Worm (Caenorhabditis elegans) whole organism, midembryonic: ENCODE measurements around the gene nhr-117.

Experiments
- T22C8.4 ChIP-seq: fragments of 200-800 bp; sonication (Bioruptor generic); IDR thresholded peaks from 2 replicates; pipeline ENCODE4 v1.3.6; 2022; ENCODE audit warnings: missing genetic modification characterization, missing compliant biosample characterization
- cog-1 ChIP-seq: sonication (generic microtip); optimal IDR thresholded peaks from 2 replicates; lab custom pipeline; 2016; ENCODE audit warnings: missing genetic modification characterization, missing compliant biosample characterization
- flt-1 ChIP-seq: fragments of 200-800 bp; sonication (Bioruptor generic); IDR thresholded peaks from 2 replicates; pipeline ENCODE4 v1.3.6; 2022; ENCODE audit warnings: missing genetic modification characterization, missing compliant biosample characterization
- klf-2 ChIP-seq: fragments of 200-800 bp; sonication (Bioruptor generic); conservative IDR thresholded peaks from 2 replicates; pipeline ENCODE4 v1.3.6; 2022; ENCODE audit warnings: missing genetic modification reagents, missing genetic modification characterization, missing compliant biosample characterization
- med-1 ChIP-seq: sonication (generic microtip); optimal IDR thresholded peaks from 2 replicates; lab custom pipeline; 2017; ENCODE audit warnings: missing genetic modification characterization, mild to moderate bottlenecking, missing compliant biosample characterization, antibody characterized with exemption, missing genetic modification reagents; ENCODE audit not compliant: insufficient read depth
- ref-1 ChIP-seq: fragments of 200-800 bp; sonication (Bioruptor generic); conservative IDR thresholded peaks from 2 replicates; pipeline ENCODE4 v1.3.6; 2022; ENCODE audit warnings: missing genetic modification reagents, missing genetic modification characterization, missing compliant biosample characterization
- tab-1 ChIP-seq: fragments of 200-800 bp; sonication (Bioruptor generic); IDR thresholded peaks from 2 replicates; pipeline ENCODE4 v1.3.6; 2022; ENCODE audit warnings: missing genetic modification characterization, missing compliant biosample characterization
- ztf-23 ChIP-seq: fragments of 200-800 bp; sonication (Bioruptor generic); IDR thresholded peaks from 2 replicates; pipeline ENCODE4 v1.3.6; 2022; ENCODE audit warnings: missing genetic modification reagents, missing genetic modification characterization, missing compliant biosample characterization
- ztf-29 ChIP-seq: fragments of 200-800 bp; sonication (Bioruptor generic); IDR thresholded peaks from 2 replicates; pipeline ENCODE4 v1.3.6; 2022; ENCODE audit warnings: missing genetic modification reagents, missing genetic modification characterization, missing compliant biosample characterization

nhr-117 gene

DNA sequence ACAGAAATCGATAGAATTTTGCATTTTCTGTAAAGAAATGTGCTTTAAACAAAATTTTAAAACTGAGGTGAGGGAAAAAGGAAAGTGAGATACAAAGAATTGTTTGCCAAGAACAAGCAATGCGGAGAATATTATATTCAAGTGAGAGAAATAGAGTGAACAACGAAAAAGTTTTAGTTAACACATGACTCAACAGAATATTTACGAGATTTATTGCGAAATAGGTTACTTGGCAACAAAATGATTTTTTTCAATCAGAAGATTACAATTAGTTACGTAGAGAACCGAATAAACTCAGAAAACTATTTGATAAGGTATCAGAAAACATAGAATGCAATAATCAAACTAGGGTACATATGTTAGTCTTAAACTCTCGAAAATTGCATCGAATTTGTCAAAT lies at the start of gene nhr-117:
Gene nhr-117, minus strand, starts transcription at position 27 of the 400 bp plus-strand sequence.
- no peak for TF ChIP-seq flt-1 (GFP tag; lab: Robert Waterston, UW)
- no peak for TF ChIP-seq T22C8.4 (GFP tag; lab: Robert Waterston, UW)
- no peak for TF ChIP-seq ztf-23 (GFP tag; lab: Robert Waterston, UW)
- no peak for TF ChIP-seq med-1 (GFP tag; lab: Kevin White, UChicago)

DNA sequence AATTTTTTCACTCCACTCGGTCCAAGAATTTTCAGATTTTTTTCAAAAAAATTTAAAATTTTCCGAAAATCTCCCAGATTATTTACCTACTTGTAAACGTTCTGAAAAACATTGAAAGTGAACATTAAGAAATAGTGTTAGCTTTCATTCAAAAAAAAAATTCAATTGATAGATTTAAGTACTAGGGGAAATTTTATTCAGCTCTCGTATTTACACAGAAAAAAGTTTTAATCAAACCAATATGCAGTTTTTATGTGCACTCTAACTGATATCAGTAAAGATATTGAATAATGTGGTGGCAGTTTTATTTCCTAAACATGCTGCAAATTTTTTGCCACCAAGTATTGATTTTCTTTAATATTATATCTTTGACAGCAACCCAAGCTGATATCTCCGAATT lies 46.9 kb upstream of the nhr-117 start, which contains the start of gene irld-42:
Gene irld-42, plus strand, starts transcription at position 301 of the 400 bp plus-strand sequence.
- TF ChIP-seq ztf-29 (no peak), ztf-23 (GFP tag; lab: Robert Waterston, UW) (no peak), tab-1 (GFP tag; lab: Robert Waterston, UW) (no peak), med-1 (GFP tag; lab: Kevin White, UChicago) (no peak), cog-1 (no peak), klf-2 (GFP tag; lab: Robert Waterston, UW) (no peak), T22C8.4 (GFP tag; lab: Robert Waterston, UW) (no peak), flt-1 (GFP tag; lab: Robert Waterston, UW) (no peak), ref-1 (GFP tag; lab: Robert Waterston, UW) (no peak)

DNA sequence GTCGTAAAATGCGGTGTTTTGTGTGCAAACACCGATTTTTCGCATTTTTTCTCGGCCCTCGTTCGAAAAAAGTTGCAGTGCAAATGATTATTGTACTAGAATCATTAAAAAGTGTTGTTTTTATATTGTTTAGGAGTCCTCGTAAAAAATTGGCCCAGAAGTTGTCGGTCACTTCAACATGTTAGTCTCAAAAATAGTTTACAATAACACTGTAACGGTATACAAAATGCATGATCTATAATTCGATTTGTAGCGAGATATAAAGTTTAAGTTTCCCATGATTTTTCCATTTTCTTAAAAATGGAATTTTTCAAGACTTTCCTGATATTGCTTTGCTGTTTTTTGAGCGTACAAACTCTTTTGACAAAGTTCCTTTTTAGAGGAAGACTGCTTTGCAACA lies 45.6 kb upstream of the nhr-117 start, which contains the start of gene K04F1.8:
Gene K04F1.8, plus strand, starts transcription at position 301 of the 400 bp plus-strand sequence.
- no peak for TF ChIP-seq flt-1 (GFP tag; lab: Robert Waterston, UW)

- TF ChIP-seq flt-1 (GFP tag; lab: Robert Waterston, UW) (no peak), klf-2 (GFP tag; lab: Robert Waterston, UW) (no peak), tab-1 (GFP tag; lab: Robert Waterston, UW) (no peak), T22C8.4 (GFP tag; lab: Robert Waterston, UW) (no peak), ztf-23 (GFP tag; lab: Robert Waterston, UW) (no peak), cog-1 (no peak), ztf-29 (no peak), med-1 (GFP tag; lab: Kevin White, UChicago) (no peak), ref-1 (GFP tag; lab: Robert Waterston, UW) (no peak)
Measured at ce11 chrV:1664921-1665320, 43.6 kb upstream of the nhr-117 start, which contains the start of gene K04F1.9. K04F1.9 (plus strand) TSS chrV:1665221.

DNA sequence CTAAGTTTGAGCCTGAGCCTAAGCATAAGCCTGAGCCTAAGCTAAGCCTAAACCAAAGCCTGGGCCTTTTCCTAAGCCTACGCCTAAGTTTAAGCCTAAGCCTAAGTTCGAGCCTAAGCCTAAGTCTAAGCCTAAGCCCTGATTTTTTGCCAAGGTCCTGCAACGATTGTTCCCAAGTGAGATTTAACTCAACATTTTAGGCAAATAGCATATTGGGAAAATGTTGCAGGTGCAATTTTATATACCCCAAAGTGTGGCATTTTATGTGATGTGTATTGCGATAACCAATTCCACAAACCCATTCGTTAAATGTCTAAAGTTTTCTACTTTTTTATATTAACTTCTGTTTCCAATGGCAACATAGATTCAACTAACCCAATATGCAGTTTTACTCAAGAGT lies 41.0 kb upstream of the nhr-117 start, which contains the start of gene irld-40:
Gene irld-40, plus strand, starts transcription at position 301 of the 400 bp plus-strand sequence.
- TF ChIP-seq med-1 (GFP tag; lab: Kevin White, UChicago) (no peak), klf-2 (GFP tag; lab: Robert Waterston, UW) (no peak), flt-1 (GFP tag; lab: Robert Waterston, UW) (no peak), tab-1 (GFP tag; lab: Robert Waterston, UW) (no peak), ztf-29 (no peak), ztf-23 (GFP tag; lab: Robert Waterston, UW) (no peak), T22C8.4 (GFP tag; lab: Robert Waterston, UW) (no peak), cog-1 (no peak), ref-1 (GFP tag; lab: Robert Waterston, UW) (no peak)

DNA sequence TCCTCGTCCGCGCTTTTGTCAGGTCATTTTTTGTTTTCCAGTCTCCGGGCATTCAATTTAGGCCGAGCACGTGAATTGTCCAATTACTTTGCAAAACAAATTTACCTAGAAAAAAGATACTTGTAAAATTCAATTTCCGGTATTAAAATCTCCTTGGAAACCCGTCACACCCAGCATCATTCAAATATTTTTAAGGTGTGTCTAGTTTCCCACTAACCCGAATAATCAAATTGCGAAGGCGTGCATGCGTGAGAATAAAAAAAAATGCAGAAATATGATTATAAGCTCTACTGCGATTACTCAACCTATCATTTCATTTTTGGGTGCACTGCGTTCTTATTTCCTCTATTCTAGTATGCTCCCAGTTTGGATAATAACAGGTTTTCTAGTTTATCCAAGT lies 33.5 kb upstream of the nhr-117 start, which contains the start of gene irld-11:
Gene irld-11, plus strand, starts transcription at position 301 of the 400 bp plus-strand sequence.
- TF ChIP-seq T22C8.4 (GFP tag; lab: Robert Waterston, UW) = no peak
- no peak for TF ChIP-seq flt-1 (GFP tag; lab: Robert Waterston, UW)
- no peak for TF ChIP-seq ref-1 (GFP tag; lab: Robert Waterston, UW)
- no peak for TF ChIP-seq ztf-23 (GFP tag; lab: Robert Waterston, UW)
- no peak for TF ChIP-seq tab-1 (GFP tag; lab: Robert Waterston, UW)
- TF ChIP-seq med-1 (GFP tag; lab: Kevin White, UChicago) = no peak
- no peak for TF ChIP-seq klf-2 (GFP tag; lab: Robert Waterston, UW)
- no peak for TF ChIP-seq ztf-29
- TF ChIP-seq cog-1 = no peak

DNA sequence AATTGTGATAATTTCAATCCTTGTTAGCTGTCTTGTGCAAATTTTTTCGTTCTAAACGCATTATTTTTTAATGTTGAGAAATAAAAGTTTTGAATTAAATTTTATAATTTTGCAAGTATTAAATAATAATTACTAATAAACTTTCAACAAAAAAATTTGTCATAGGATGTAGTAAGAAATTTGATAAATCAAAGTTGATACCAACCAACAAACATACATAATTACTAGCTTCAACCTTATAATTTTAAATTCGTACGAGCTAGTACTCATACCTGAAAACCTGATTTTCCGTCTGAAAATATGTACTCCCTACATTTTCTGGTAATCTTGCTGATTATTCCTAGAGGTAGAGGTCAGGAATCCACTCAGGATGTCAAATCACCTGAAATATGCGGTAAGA lies 29.7 kb upstream of the nhr-117 start, which contains the start of gene irld-44:
Gene irld-44, plus strand, starts transcription at position 301 of the 400 bp plus-strand sequence.
- TF ChIP-seq med-1 (GFP tag; lab: Kevin White, UChicago) = no peak
- no peak for TF ChIP-seq ref-1 (GFP tag; lab: Robert Waterston, UW)
- TF ChIP-seq klf-2 (GFP tag; lab: Robert Waterston, UW) = no peak
- TF ChIP-seq cog-1 = no peak
- no peak for TF ChIP-seq flt-1 (GFP tag; lab: Robert Waterston, UW)
- no peak for TF ChIP-seq ztf-23 (GFP tag; lab: Robert Waterston, UW)
- TF ChIP-seq T22C8.4 (GFP tag; lab: Robert Waterston, UW) = no peak
- no peak for TF ChIP-seq ztf-29
- no peak for TF ChIP-seq tab-1 (GFP tag; lab: Robert Waterston, UW)

DNA sequence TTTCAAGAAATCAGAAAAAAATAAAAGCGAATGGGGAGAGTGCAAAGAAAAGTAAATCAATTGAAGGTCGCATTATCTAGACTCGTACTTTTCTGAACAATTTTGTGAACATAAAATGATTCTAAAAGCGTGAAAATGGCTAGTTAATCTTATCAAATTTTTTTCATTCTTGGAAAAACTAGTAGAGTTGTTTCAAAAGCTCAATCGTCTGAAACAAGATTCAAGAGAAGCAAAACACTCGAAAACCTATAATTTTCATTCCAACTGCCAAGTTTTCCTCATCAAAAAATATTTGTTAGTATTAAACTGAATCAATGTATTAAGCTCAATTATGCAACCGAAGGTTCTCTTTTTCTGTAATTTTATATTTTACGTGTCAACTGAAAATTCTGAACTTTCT lies 26.7 kb upstream of the nhr-117 start, which contains the start of gene irld-45:
Gene irld-45, plus strand, starts transcription at position 301 of the 400 bp plus-strand sequence.
- TF ChIP-seq T22C8.4 (GFP tag; lab: Robert Waterston, UW) = no peak
- no peak for TF ChIP-seq tab-1 (GFP tag; lab: Robert Waterston, UW)
- no peak for TF ChIP-seq ztf-29
- no peak for TF ChIP-seq med-1 (GFP tag; lab: Kevin White, UChicago)
- no peak for TF ChIP-seq klf-2 (GFP tag; lab: Robert Waterston, UW)
- no peak for TF ChIP-seq cog-1
- TF ChIP-seq flt-1 (GFP tag; lab: Robert Waterston, UW) = no peak
- TF ChIP-seq ref-1 (GFP tag; lab: Robert Waterston, UW) = no peak
- no peak for TF ChIP-seq ztf-23 (GFP tag; lab: Robert Waterston, UW)

ce11 chrV:1643886-1644285 lies 22.6 kb upstream of the nhr-117 start, which contains the start of gene alh-2:
alh-2 (plus strand) TSS chrV:1644169.
- TF ChIP-seq flt-1 (GFP tag; lab: Robert Waterston, UW) = no peak
- TF ChIP-seq klf-2 (GFP tag; lab: Robert Waterston, UW) = no peak
- TF ChIP-seq cog-1 = no peak
- no peak for TF ChIP-seq ref-1 (GFP tag; lab: Robert Waterston, UW)
- no peak for TF ChIP-seq T22C8.4 (GFP tag; lab: Robert Waterston, UW)
- no peak for TF ChIP-seq tab-1 (GFP tag; lab: Robert Waterston, UW)
- TF ChIP-seq ztf-29 = no peak
- no peak for TF ChIP-seq med-1 (GFP tag; lab: Kevin White, UChicago)
- no peak for TF ChIP-seq ztf-23 (GFP tag; lab: Robert Waterston, UW)
